Worm (Caenorhabditis elegans): ENCODE results near the gene B0024.13.

B0024.13 gene

DNA sequence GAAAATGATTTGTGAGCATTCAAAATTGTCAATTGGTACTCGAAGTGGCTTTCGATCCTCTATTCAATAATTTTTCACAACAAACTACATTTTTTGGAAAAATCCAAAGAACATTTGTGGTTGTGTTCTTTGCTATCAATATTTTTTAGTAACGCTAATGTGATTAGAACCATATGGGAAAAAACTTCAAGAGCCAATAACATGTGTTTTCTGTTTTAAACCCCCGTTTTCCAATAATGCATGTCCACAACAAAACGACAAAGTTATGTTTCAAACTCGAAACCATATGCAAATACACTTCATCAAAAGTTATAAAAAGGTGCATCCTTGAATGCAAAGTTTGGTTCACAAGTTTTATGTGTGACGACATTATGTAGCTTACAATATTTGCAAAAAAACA lies 34.7 kb upstream of the B0024.13 start:
- TF ChIP-seq aly-1 (tag; optimal IDR thresholded peaks at IDR 0.05), result no peak
- no peak for TF ChIP-seq flt-1 (GFP tag; IDR thresholded peaks at IDR 0.05)
- no peak for TF ChIP-seq ceh-36 (tag; optimal IDR thresholded peaks at IDR 0.05)
- no peak for TF ChIP-seq pes-1 (GFP tag; IDR thresholded peaks at IDR 0.05)
- no peak for TF ChIP-seq hmg-4 (GFP tag; optimal IDR thresholded peaks at IDR 0.05)
- TF ChIP-seq tbx-37 (GFP tag; conservative IDR thresholded peaks at IDR 0.05), result no peak
- no peak for TF ChIP-seq ama-1 (optimal IDR thresholded peaks at IDR 0.05)
- TF ChIP-seq ceh-13 (GFP tag; optimal IDR thresholded peaks at IDR 0.05), result no peak

DNA sequence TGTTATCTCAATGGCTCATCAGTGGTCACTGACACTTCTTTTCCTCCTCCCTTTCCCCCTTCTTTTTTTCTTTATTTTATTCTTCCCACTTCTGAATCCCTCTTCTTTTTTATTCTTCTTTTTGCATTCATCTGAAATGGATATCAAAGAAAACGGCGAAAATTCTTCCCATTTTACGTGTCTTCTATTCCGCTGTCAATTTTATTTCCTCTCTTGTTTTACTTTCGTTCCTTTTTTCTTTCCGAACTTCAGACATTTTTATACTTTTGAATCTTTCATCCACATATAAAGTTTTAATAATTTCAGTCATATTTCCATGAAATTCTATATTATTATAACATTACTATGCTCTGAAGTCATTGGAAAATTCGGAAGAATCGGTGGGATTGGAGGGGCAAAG lies 33.3 kb upstream of the B0024.13 start, which contains the start of gene B0024.3:
Gene B0024.3, plus strand, starts transcription at position 301 of the 400 bp plus-strand sequence.
- TF ChIP-seq pes-1 (GFP tag; IDR thresholded peaks at IDR 0.05), result no peak
- no peak for TF ChIP-seq ceh-36 (tag; optimal IDR thresholded peaks at IDR 0.05)
- no peak for TF ChIP-seq sea-1 (GFP tag; conservative IDR thresholded peaks at IDR 0.05)
- no peak for TF ChIP-seq ets-7 (tag; optimal IDR thresholded peaks at IDR 0.05)
- no peak for TF ChIP-seq tbx-11 (GFP tag; IDR thresholded peaks at IDR 0.05)
- TF ChIP-seq ceh-13 (GFP tag; optimal IDR thresholded peaks at IDR 0.05), result no peak
- TF ChIP-seq flt-1 (GFP tag; IDR thresholded peaks at IDR 0.05), result no peak
- TF ChIP-seq scrt-1 (GFP tag; IDR thresholded peaks at IDR 0.05), result no peak
- no peak for TF ChIP-seq hmg-4 (GFP tag; optimal IDR thresholded peaks at IDR 0.05)
- TF ChIP-seq F13C5.2 (tag; optimal IDR thresholded peaks at IDR 0.05), result no peak
- TF ChIP-seq tra-4 (tag; optimal IDR thresholded peaks at IDR 0.05), result no peak
- no peak for TF ChIP-seq aly-1 (tag; optimal IDR thresholded peaks at IDR 0.05)
- no peak for TF ChIP-seq tbx-37 (GFP tag; conservative IDR thresholded peaks at IDR 0.05)

DNA sequence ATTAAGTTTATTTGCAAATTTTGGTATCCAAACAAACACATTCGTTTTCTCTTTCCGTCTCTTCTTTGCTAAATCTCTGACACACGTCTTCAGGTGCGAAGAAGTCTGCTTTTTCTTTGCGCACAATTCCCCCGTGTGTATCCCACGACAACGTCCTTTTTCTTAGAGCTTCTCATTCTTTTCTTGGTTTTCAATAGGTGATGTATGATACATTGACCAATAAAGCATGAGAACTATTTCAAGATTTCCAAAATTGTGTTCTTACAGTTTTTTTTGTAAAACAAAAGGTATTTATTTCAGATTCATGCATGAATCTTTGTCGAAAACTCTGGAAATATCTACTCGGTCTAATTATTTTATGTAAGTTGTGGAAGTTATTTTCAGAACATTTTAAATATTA lies 30.8 kb upstream of the B0024.13 start, which contains the start of gene B0024.15:
Gene B0024.15, plus strand, starts transcription at position 301 of the 400 bp plus-strand sequence.
- TF ChIP-seq flt-1 (GFP tag; IDR thresholded peaks at IDR 0.05), result no peak
- no peak for TF ChIP-seq hmbx-1 (tag; optimal IDR thresholded peaks at IDR 0.05)
- TF ChIP-seq B0310.2 (tag; optimal IDR thresholded peaks at IDR 0.05), result no peak
- no peak for TF ChIP-seq F13C5.2 (tag; optimal IDR thresholded peaks at IDR 0.05)
- no peak for TF ChIP-seq tra-4 (tag; optimal IDR thresholded peaks at IDR 0.05)
- no peak for TF ChIP-seq ceh-13 (GFP tag; optimal IDR thresholded peaks at IDR 0.05)
- no peak for TF ChIP-seq tbx-11 (GFP tag; IDR thresholded peaks at IDR 0.05)
- no peak for TF ChIP-seq sea-1 (GFP tag; conservative IDR thresholded peaks at IDR 0.05)
- TF ChIP-seq ama-1 (optimal IDR thresholded peaks at IDR 0.05), result no peak
- TF ChIP-seq tbx-37 (GFP tag; conservative IDR thresholded peaks at IDR 0.05), result no peak
- TF ChIP-seq ets-7 (tag; optimal IDR thresholded peaks at IDR 0.05), result no peak

DNA sequence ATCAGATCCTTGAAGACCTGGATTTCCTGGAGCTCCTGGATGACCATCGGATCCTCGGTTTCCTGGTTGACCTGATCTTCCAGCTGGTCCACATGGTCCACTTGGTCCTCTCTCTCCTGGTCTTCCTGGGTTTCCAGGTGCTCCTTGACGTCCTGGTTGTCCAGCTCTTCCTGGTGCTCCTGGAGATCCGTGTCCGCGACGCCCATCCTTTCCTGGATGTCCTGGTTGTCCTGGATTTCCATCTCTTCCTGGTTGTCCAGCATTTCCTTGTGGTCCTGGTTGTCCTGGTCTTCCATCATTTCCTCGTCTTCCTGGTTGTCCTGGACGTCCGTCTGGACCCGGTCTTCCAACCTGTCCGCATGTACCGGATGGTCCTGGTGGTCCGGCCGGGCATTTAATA lies 28.7 kb upstream of the B0024.13 start:
- TF ChIP-seq ets-7 (tag; optimal IDR thresholded peaks at IDR 0.05) (no peak), tbx-11 (GFP tag; IDR thresholded peaks at IDR 0.05) (no peak)

DNA sequence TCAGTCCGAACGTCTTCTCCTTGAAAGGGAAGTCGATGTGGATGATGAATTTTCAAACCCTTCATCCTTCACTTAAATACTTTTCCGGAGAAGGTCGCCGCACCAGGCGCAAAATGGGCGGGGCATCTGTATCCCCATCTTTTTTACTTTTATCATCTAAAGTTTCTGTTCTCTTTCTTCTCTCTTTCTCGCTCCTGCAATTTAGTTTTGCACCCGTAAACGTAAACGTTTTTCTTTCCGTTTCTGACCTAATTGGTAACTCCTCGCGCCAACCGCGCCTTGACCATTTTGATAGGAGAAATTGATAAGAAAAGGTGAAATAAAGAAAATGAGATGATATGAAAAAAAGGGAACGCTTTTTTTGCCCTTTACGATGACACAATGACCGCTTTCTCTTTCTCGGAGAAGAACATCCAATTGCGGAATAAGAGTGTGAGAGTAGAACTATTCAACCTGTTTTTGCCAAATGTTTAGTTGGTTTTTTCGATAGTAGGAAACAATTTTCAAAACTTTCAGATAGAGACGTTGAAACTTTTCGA lies 27.6 kb upstream of the B0024.13 start, which contains the start of gene col-149:
Gene col-149, minus strand, starts transcription at position 51 of the 539 bp plus-strand sequence.
- TF ChIP-seq tra-4 (tag; optimal IDR thresholded peaks at IDR 0.05), result no peak
- no peak for TF ChIP-seq hmg-4 (GFP tag; optimal IDR thresholded peaks at IDR 0.05)
- TF ChIP-seq ets-7 (tag; optimal IDR thresholded peaks at IDR 0.05), result no peak
- no peak for TF ChIP-seq tbx-37 (GFP tag; conservative IDR thresholded peaks at IDR 0.05)
- TF ChIP-seq hmbx-1 (tag; optimal IDR thresholded peaks at IDR 0.05), result no peak
- TF ChIP-seq F13C5.2 (tag; optimal IDR thresholded peaks at IDR 0.05), result no peak
- no peak for TF ChIP-seq pes-1 (GFP tag; IDR thresholded peaks at IDR 0.05)
- TF ChIP-seq ceh-13 (GFP tag; optimal IDR thresholded peaks at IDR 0.05), result no peak
- TF ChIP-seq ceh-36 (tag; optimal IDR thresholded peaks at IDR 0.05), result no peak
- TF ChIP-seq flt-1 (GFP tag; IDR thresholded peaks at IDR 0.05), result no peak
- no peak for TF ChIP-seq ama-1 (optimal IDR thresholded peaks at IDR 0.05)
- TF ChIP-seq B0310.2 (tag; optimal IDR thresholded peaks at IDR 0.05), result no peak
- no peak for TF ChIP-seq aly-1 (tag; optimal IDR thresholded peaks at IDR 0.05)

DNA sequence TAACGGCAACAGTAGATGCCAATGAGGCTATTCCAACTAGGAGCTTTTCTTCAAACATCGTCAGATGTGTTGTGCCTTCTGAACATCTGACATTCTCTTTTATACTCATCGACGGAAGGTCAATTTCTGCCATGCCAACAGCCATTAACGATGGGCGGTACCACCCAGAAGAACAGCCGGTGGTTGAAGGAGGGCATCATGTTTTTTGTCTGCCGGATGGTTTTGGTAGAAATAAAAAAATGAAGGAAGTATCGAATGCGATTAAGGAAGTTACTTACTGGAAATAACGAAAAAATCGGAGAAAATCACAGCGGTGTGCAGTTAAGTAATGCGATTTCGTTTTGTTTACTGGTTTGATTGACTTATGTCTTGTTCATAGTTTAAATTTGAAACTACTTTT lies 26.0 kb upstream of the B0024.13 start, which contains the start of gene col-150:
Gene col-150, minus strand, starts transcription at position 101 of the 400 bp plus-strand sequence.
- no peak for TF ChIP-seq hmbx-1 (tag; optimal IDR thresholded peaks at IDR 0.05)
- TF ChIP-seq flt-1 (GFP tag; IDR thresholded peaks at IDR 0.05), result no peak
- no peak for TF ChIP-seq ama-1 (optimal IDR thresholded peaks at IDR 0.05)
- no peak for TF ChIP-seq F13C5.2 (tag; optimal IDR thresholded peaks at IDR 0.05)
- TF ChIP-seq aly-1 (tag; optimal IDR thresholded peaks at IDR 0.05), result no peak
- TF ChIP-seq ets-7 (tag; optimal IDR thresholded peaks at IDR 0.05), result no peak
- TF ChIP-seq ceh-36 (tag; optimal IDR thresholded peaks at IDR 0.05), result no peak
- TF ChIP-seq tra-4 (tag; optimal IDR thresholded peaks at IDR 0.05), result no peak
- TF ChIP-seq scrt-1 (GFP tag; IDR thresholded peaks at IDR 0.05), result no peak
- TF ChIP-seq pes-1 (GFP tag; IDR thresholded peaks at IDR 0.05), result no peak
- no peak for TF ChIP-seq sea-1 (GFP tag; conservative IDR thresholded peaks at IDR 0.05)
- TF ChIP-seq ceh-13 (GFP tag; optimal IDR thresholded peaks at IDR 0.05), result no peak
- no peak for TF ChIP-seq hnd-1 (tag; optimal IDR thresholded peaks at IDR 0.05)
- no peak for TF ChIP-seq B0310.2 (tag; optimal IDR thresholded peaks at IDR 0.05)
- TF ChIP-seq tbx-37 (GFP tag; conservative IDR thresholded peaks at IDR 0.05), result no peak
- TF ChIP-seq hmg-4 (GFP tag; optimal IDR thresholded peaks at IDR 0.05), result no peak
- TF ChIP-seq tbx-11 (GFP tag; IDR thresholded peaks at IDR 0.05), result no peak

DNA sequence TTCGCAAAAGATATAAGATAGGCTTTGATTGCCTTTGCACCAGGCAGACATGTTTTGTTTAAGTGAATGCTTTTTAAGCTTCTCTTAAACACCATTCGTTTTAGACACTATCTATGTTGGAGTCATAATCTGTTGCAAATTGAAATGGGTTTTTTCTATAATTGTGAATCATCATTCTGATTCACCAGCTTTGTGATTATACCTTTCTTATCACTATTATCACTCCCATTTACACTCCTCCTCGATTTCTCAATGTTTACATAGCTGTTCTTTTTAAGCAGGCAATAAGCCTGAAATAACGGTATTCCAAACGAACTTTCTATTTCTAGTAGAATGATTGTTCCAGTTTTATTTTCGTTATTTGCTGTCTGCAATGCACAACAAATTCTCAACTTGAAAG lies 23.4 kb upstream of the B0024.13 start, which contains the start of gene B0024.4:
Gene B0024.4, plus strand, starts transcription at position 301 of the 400 bp plus-strand sequence.
- TF ChIP-seq F13C5.2 (tag; optimal IDR thresholded peaks at IDR 0.05), result no peak

DNA sequence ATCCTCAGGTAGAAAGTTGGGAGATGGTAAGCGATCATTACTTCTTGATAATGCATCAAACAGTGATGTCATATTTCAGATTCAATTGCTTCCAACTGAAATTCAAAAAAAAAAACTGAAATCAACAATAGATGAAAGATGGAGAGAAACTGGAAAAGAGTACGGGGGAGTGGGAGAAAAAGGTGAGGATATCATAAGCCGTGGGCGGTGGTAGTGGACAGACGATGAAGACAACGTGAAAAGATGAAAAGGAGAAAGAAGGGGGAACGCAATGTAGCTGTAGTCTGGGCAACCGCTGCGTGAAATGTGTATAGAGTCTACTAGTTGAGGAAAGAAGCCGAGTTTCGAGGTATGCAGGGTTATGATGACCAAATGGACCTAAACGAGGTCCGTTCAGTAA lies 13.2 kb upstream of the B0024.13 start, which contains the start of gene che-12:
Gene che-12, minus strand, starts transcription at position 101 of the 400 bp plus-strand sequence.
- no peak for TF ChIP-seq F13C5.2 (tag; optimal IDR thresholded peaks at IDR 0.05)
- TF ChIP-seq scrt-1 (GFP tag; IDR thresholded peaks at IDR 0.05), result no peak

All from whole organism, early embryonic.